Fruit fly (Drosophila melanogaster): Measurements from ENCODE around the gene CG9522.

DNA sequence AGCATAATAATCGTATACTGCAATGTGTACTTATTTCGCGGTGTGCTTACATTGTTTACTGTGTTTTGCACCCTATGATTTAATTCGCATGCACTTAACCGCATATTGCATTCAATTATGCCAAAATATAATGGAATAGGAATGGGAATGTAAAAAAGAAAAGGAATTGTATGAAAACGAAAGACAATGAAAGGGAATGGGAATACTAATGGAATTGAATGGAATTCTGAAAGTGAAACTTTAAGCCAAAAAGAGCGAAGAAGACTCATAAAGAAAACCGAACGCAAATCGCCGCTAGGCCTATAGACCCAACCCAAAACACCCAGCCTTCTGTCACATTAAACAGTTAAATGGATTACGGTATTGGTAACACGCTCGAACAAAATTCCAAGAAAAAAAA is 45.3 kb upstream of the CG9522 start:
- TF ChIP-seq Sin3A (optimal IDR thresholded peaks at IDR 0.05): no peak
- TF ChIP-seq Myc (optimal IDR thresholded peaks at IDR 0.05): no peak

All from Kc167 (cell line).